Worm (Caenorhabditis elegans): ENCODE results near the gene cTel54X.2.

DNA sequence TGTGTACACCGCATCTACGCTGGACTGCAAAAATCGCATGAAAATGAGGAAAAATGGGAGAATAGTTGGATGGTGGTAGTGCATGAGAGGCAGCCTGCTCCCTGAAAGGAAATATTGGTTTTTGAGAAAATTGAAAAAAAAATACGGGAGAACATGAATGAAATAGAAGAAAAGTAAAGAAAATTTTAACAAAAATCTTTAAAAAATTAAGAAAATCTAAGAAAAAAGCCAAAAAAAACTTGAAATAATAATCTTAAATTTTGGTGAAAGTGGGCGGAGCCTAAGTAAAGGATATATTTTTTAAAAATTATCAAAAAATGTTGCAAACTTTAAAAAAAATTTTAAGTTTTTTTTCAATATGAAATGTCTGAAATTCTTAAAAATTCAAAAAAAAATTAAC is 20.8 kb downstream of the cTel54X.2 start, which contains the start of gene H10E21.5:
- TF ChIP-seq unc-62 (GFP tag; optimal IDR thresholded peaks at IDR 0.05) (no peak), nhr-76 (tag; optimal IDR thresholded peaks at IDR 0.05) (no peak), ceh-83 (GFP tag; optimal IDR thresholded peaks at IDR 0.05) (no peak), mep-1 (tag; optimal IDR thresholded peaks at IDR 0.05) (no peak), lsy-2 (tag; optimal IDR thresholded peaks at IDR 0.05) (no peak), nhr-12 (tag; optimal IDR thresholded peaks at IDR 0.05) (no peak), ceh-43 (GFP tag; optimal IDR thresholded peaks at IDR 0.05) (no peak), ztf-11 (tag; optimal IDR thresholded peaks at IDR 0.05) (no peak), pha-4 (tag; optimal IDR thresholded peaks at IDR 0.05) (no peak)
